Fruit fly (Drosophila melanogaster): Measurements from ENCODE around the gene CG13693.

CG13693 gene

DNA sequence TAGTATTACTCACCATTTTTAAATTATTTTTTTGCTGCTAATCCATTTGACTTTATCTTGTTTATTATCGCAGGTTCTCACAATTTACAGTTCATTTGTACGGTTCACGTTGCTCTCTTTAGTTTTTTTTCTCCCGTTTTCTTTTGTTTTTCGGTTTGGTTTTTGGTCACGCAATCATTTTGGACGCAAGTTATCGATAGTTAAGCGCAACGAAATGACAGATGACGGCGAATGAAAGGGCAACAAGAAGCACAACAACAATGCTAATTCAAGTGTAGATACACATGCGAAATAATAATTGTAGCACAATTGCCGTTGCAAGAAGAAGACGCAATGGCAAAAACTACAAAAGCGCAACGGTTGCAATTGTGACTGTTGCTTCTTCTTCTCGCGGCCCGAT is 16.3 kb downstream of the CG13693 start:
- TF ChIP-seq psq (GFP tag; optimal IDR thresholded peaks at IDR 0.05): no peak
- no peak for TF ChIP-seq CG9705 (GFP tag; optimal IDR thresholded peaks at IDR 0.05)
- no peak for TF ChIP-seq h (GFP tag; optimal IDR thresholded peaks at IDR 0.05)
- no peak for TF ChIP-seq Vsx2 (GFP tag; optimal IDR thresholded peaks at IDR 0.05; ENCODE audit: partially characterized antibody)
- no peak for TF ChIP-seq HLH106 (tag; optimal IDR thresholded peaks at IDR 0.05)
- no peak for TF ChIP-seq sv (GFP tag; optimal IDR thresholded peaks at IDR 0.05)
- TF ChIP-seq lola (GFP tag; optimal IDR thresholded peaks at IDR 0.05): no peak
- no peak for TF ChIP-seq Abd-B (GFP tag; optimal IDR thresholded peaks at IDR 0.05)
- no peak for TF ChIP-seq rgr (GFP tag; optimal IDR thresholded peaks at IDR 0.05)
- TF ChIP-seq CG32264 (GFP tag; optimal IDR thresholded peaks at IDR 0.05): no peak
- no peak for TF ChIP-seq pan (optimal IDR thresholded peaks at IDR 0.05)
- TF ChIP-seq usp (GFP tag; optimal IDR thresholded peaks at IDR 0.05): no peak

dm6 chr2L:249048-249825 is 16.9 kb downstream of the CG13693 start:
- TF ChIP-seq Jra (GFP tag; optimal IDR thresholded peaks at IDR 0.05): peak; percentile 39
- no peak for TF ChIP-seq dsf (GFP tag; optimal IDR thresholded peaks at IDR 0.05; ENCODE audit: borderline replicate concordance)
- no peak for TF ChIP-seq Myc (optimal IDR thresholded peaks at IDR 0.05)
- TF ChIP-seq foxo (GFP tag; optimal IDR thresholded peaks at IDR 0.05): peak in 1 of 2 experiments; percentile 49
- TF ChIP-seq HLH106 (tag; optimal IDR thresholded peaks at IDR 0.05): no peak
- TF ChIP-seq pan (optimal IDR thresholded peaks at IDR 0.05): no peak
- no peak for TF ChIP-seq h (GFP tag; optimal IDR thresholded peaks at IDR 0.05)
- no peak for TF ChIP-seq CG32264 (GFP tag; optimal IDR thresholded peaks at IDR 0.05)
- no peak for TF ChIP-seq Dfd (GFP tag; optimal IDR thresholded peaks at IDR 0.05)
- TF ChIP-seq psq (GFP tag; optimal IDR thresholded peaks at IDR 0.05): peak; percentile 55
- TF ChIP-seq Vsx2 (GFP tag; optimal IDR thresholded peaks at IDR 0.05; ENCODE audit: partially characterized antibody): no peak
- TF ChIP-seq usp (GFP tag; optimal IDR thresholded peaks at IDR 0.05): no peak
- no peak for TF ChIP-seq sage (GFP tag; optimal IDR thresholded peaks at IDR 0.05)
- peak; percentile 52 for TF ChIP-seq br (GFP tag; optimal IDR thresholded peaks at IDR 0.05)
- no peak for TF ChIP-seq brk (GFP tag; optimal IDR thresholded peaks at IDR 0.05)
- no peak for TF ChIP-seq Hr78 (GFP tag; optimal IDR thresholded peaks at IDR 0.05)
- no peak for TF ChIP-seq sv (GFP tag; optimal IDR thresholded peaks at IDR 0.05)
- TF ChIP-seq fru (GFP tag; optimal IDR thresholded peaks at IDR 0.05): peak; percentile 40
- TF ChIP-seq rgr (GFP tag; optimal IDR thresholded peaks at IDR 0.05): no peak
- TF ChIP-seq Mio (GFP tag; optimal IDR thresholded peaks at IDR 0.05): no peak
- no peak for TF ChIP-seq Rel (GFP tag; optimal IDR thresholded peaks at IDR 0.05)
- TF ChIP-seq Rel (tag; optimal IDR thresholded peaks at IDR 0.05): no peak
- peak; percentile 90 for TF ChIP-seq Dif (GFP tag; optimal IDR thresholded peaks at IDR 0.05; ENCODE audit: partially characterized antibody)
- no peak for TF ChIP-seq GATAd (GFP tag; optimal IDR thresholded peaks at IDR 0.05)
- TF ChIP-seq dl (GFP tag; optimal IDR thresholded peaks at IDR 0.05; ENCODE audit: insufficient read depth in 1 of 2, partially characterized antibody in 2 of 2): peak; percentile 63 to 83
- TF ChIP-seq jim (GFP tag; optimal IDR thresholded peaks at IDR 0.05): no peak
- TF ChIP-seq lola (GFP tag; optimal IDR thresholded peaks at IDR 0.05): no peak
- TF ChIP-seq dmrt93B (GFP tag; optimal IDR thresholded peaks at IDR 0.05): no peak
- peak; percentile 9 for TF ChIP-seq woc (GFP tag; optimal IDR thresholded peaks at IDR 0.05)
- TF ChIP-seq Abd-B (GFP tag; optimal IDR thresholded peaks at IDR 0.05): no peak
- TF ChIP-seq CrebA (GFP tag; optimal IDR thresholded peaks at IDR 0.05; ENCODE audit: borderline replicate concordance): no peak
- no peak for TF ChIP-seq N (GFP tag; optimal IDR thresholded peaks at IDR 0.05)
- TF ChIP-seq tai (GFP tag; optimal IDR thresholded peaks at IDR 0.05): no peak
- no peak for TF ChIP-seq OdsH (GFP tag; optimal IDR thresholded peaks at IDR 0.05)
- peak; percentile 37 for TF ChIP-seq ey (GFP tag; optimal IDR thresholded peaks at IDR 0.05)
- TF ChIP-seq CG9705 (GFP tag; optimal IDR thresholded peaks at IDR 0.05): no peak
- TF ChIP-seq Hr83 (GFP tag; optimal IDR thresholded peaks at IDR 0.05; ENCODE audit: poor library complexity, severe bottlenecking): no peak
- peak; percentile 27 for TF ChIP-seq Hnf4 (GFP tag; optimal IDR thresholded peaks at IDR 0.05)
- TF ChIP-seq Sp1 (GFP tag; optimal IDR thresholded peaks at IDR 0.05): no peak

Data from whole organism, wandering third instar larva.